Worm (Caenorhabditis elegans): ENCODE results near the gene K11H12.1.

ce11 chrIV:658497-659177, 5.4 kb upstream of the K11H12.1 start:
- TF ChIP-seq elt-3 (tag; optimal IDR thresholded peaks at IDR 0.05) (no peak), ztf-4 (tag; optimal IDR thresholded peaks at IDR 0.05) (no peak), ceh-82 (tag; optimal IDR thresholded peaks at IDR 0.05) (no peak), nhr-12 (tag; optimal IDR thresholded peaks at IDR 0.05) (no peak), ama-1 (optimal IDR thresholded peaks at IDR 0.05) (no peak), nfya-1 (tag; optimal IDR thresholded peaks at IDR 0.05; ENCODE audit: insufficient read depth) (no peak)
